Worm (Caenorhabditis elegans): Measurements from ENCODE around the gene ugt-60.

ce11 chrIII:9664484-9665221 lies 14.2 kb downstream of the ugt-60 start:
- TF ChIP-seq nhr-25 (tag; optimal IDR thresholded peaks at IDR 0.05) (no peak), ama-1 (optimal IDR thresholded peaks at IDR 0.05) (no peak), elt-1 (tag; optimal IDR thresholded peaks at IDR 0.05) (no peak), dmd-4 (tag; optimal IDR thresholded peaks at IDR 0.05) (no peak), ceh-82 (tag; optimal IDR thresholded peaks at IDR 0.05) (no peak), skn-1 (tag; optimal IDR thresholded peaks at IDR 0.05) (no peak)
